Worm (Caenorhabditis elegans) whole organism, L3 larva: ENCODE data around the gene T13C5.3.

ENCODE experiments used
- ceh-9 ChIP-seq: sonication (generic microtip); optimal IDR thresholded peaks from 2 replicates; lab custom pipeline; 2018; ENCODE audit warnings: missing biosample characterization, missing genetic modification characterization
- elt-2 ChIP-seq: sonication (generic microtip); optimal IDR thresholded peaks from 2 replicates; lab custom pipeline; 2016; ENCODE audit warnings: missing genetic modification reagents, mild to moderate bottlenecking, missing genetic modification characterization, missing compliant biosample characterization
- fos-1 ChIP-seq: fragments of 150-350 bp; optimal IDR thresholded peaks from 2 replicates; lab custom pipeline; 2014; ENCODE audit warnings: missing biosample characterization, missing genetic modification characterization
- lin-39 ChIP-seq: fragments of 150-350 bp; optimal IDR thresholded peaks from 2 replicates; lab custom pipeline; 2018; ENCODE audit warnings: missing biosample characterization, missing genetic modification reagents, missing genetic modification characterization
- mdl-1 ChIP-seq: fragments of 150-350 bp; optimal IDR thresholded peaks from 2 replicates; lab custom pipeline; 2014; ENCODE audit warnings: missing biosample characterization, missing genetic modification characterization
- nhr-11 ChIP-seq: fragments of 150-350 bp; optimal IDR thresholded peaks from 2 replicates; lab custom pipeline; 2014; ENCODE audit warnings: missing biosample characterization, missing genetic modification characterization
- nhr-12 ChIP-seq: fragments of 150-350 bp; optimal IDR thresholded peaks from 2 replicates; lab custom pipeline; 2014; ENCODE audit warnings: missing biosample characterization, missing genetic modification characterization
- nhr-28 ChIP-seq: fragments of 150-350 bp; optimal IDR thresholded peaks from 2 replicates; lab custom pipeline; 2014; ENCODE audit warnings: missing biosample characterization, missing genetic modification characterization
- pha-4 ChIP-seq: fragments of 150-350 bp; optimal IDR thresholded peaks from 2 replicates; lab custom pipeline; 2014; ENCODE audit warnings: missing biosample characterization, missing genetic modification reagents, missing genetic modification characterization
- snpc-4 ChIP-seq: fragments of 150-350 bp; optimal IDR thresholded peaks from 2 replicates; lab custom pipeline; 2014; ENCODE audit warnings: missing biosample characterization, missing genetic modification characterization
- tbx-2 ChIP-seq: sonication (generic microtip); optimal IDR thresholded peaks from 2 replicates; lab custom pipeline; 2016; ENCODE audit warnings: mild to moderate bottlenecking, missing genetic modification characterization, missing compliant biosample characterization
- unc-62 ChIP-seq: fragments of 150-350 bp; sonication (generic microtip); optimal IDR thresholded peaks from 4 replicates; lab custom pipeline; 2014; ENCODE audit warnings: missing biosample characterization, missing genetic modification reagents, missing genetic modification characterization
- zag-1 ChIP-seq: fragments of 150-350 bp; optimal IDR thresholded peaks from 2 replicates; lab custom pipeline; 2014; ENCODE audit warnings: missing biosample characterization, missing genetic modification characterization

DNA sequence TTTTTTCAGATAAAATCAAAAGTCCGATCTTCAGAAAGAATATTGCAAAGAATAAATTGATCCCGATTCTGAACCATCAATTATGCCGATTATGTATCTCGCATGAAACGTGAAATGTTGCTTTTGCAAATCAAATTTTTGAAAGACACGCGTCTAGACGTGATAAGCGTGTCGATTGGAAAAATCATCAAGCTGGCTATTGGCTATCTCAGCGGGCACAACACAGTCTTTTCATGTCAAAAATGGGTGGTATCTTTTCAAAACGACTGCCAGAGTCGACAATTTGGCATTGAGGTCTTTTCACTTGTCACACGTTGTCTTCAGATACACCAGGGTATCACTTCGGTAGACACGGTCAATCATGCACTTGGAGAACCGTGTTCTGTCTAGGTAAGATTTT is 18.3 kb downstream of the T13C5.3 start, which contains the start of gene daf-9:
- TF ChIP-seq ceh-9 (tag; lab: Kevin White, UChicago) (no peak), nhr-28 (tag; lab: Kevin White, UChicago) (no peak), elt-2 (tag; lab: Kevin White, UChicago) (no peak), snpc-4 (tag; lab: Kevin White, UChicago) (no peak), nhr-12 (tag; lab: Kevin White, UChicago) (no peak), fos-1 (no peak), unc-62 (GFP tag; lab: Kevin White, UChicago) (no peak), mdl-1 (tag; lab: Kevin White, UChicago) (no peak), tbx-2 (tag; lab: Kevin White, UChicago) (no peak), pha-4 (tag; lab: Kevin White, UChicago) (no peak), nhr-11 (tag; lab: Kevin White, UChicago) (no peak), zag-1 (tag; lab: Kevin White, UChicago) (no peak), lin-39 (tag; lab: Kevin White, UChicago) (no peak)
